Worm (Caenorhabditis elegans) whole organism, young adult: ENCODE data around the gene vps-29.

Experiments
- B0261.1 ChIP-seq: sonication (generic microtip); optimal IDR thresholded peaks from 2 replicates; lab custom pipeline; 2016; ENCODE audit warnings: mild to moderate bottlenecking, missing genetic modification characterization, moderate library complexity, missing compliant biosample characterization
- zim-3 ChIP-seq: sonication (generic microtip); optimal IDR thresholded peaks from 2 replicates; lab custom pipeline; 2017; ENCODE audit warnings: mild to moderate bottlenecking, missing genetic modification characterization, moderate library complexity, missing compliant biosample characterization

DNA sequence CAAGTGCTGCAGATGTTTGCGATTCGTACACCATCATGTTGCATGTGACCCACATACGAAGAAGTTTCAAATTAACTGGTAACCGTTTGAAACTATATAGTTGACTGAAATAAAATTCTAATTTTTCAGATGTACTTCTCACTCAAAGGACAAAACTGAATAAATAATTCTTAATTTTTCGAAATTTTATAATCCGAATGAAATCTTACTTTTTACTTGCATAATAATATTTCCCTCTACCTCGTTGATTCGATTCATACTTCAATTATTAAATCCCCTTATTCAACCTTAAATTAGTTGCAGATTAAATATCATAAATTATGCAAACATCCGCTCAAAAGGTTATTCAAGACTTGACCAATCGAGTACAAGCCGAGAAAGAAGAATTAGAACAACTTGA, 26.9 kb downstream of the vps-29 start, which contains the start of gene T16H12.2:
- TF ChIP-seq zim-3 (tag; lab: Kevin White, UChicago) (no peak), B0261.1 (tag; lab: Kevin White, UChicago) (no peak)
